Worm (Caenorhabditis elegans) whole organism, mixed stage, embryonic: ENCODE data around the gene F54F2.7.

Experiments
- ces-1 ChIP-seq: fragments of 150-350 bp; optimal IDR thresholded peaks from 2 replicates; lab custom pipeline; 2014; ENCODE audit warnings: missing biosample characterization, missing genetic modification reagents, missing genetic modification characterization
- elt-1 ChIP-seq: sonication (generic microtip); optimal IDR thresholded peaks from 2 replicates; lab custom pipeline; 2017; ENCODE audit warnings: missing genetic modification characterization, mild to moderate bottlenecking, missing compliant biosample characterization, antibody characterized with exemption, moderate library complexity, borderline replicate concordance; ENCODE audit not compliant: insufficient read depth
- elt-3 ChIP-seq: fragments of 150-350 bp; optimal IDR thresholded peaks from 2 replicates; lab custom pipeline; 2014; ENCODE audit warnings: missing biosample characterization, missing genetic modification characterization
- flh-1 ChIP-seq: fragments of 200-800 bp; sonication (Bioruptor generic); optimal IDR thresholded peaks from 2 replicates; lab custom pipeline; 2018; ENCODE audit warnings: mild to moderate bottlenecking, missing genetic modification characterization, moderate library complexity, missing compliant biosample characterization
- ham-2 ChIP-seq: fragments of 200-800 bp; sonication (Bioruptor generic); optimal IDR thresholded peaks from 2 replicates; lab custom pipeline; 2018; ENCODE audit warnings: mild to moderate bottlenecking, missing genetic modification characterization, missing compliant biosample characterization
- nhr-12 ChIP-seq: fragments of 150-350 bp; optimal IDR thresholded peaks from 2 replicates; lab custom pipeline; 2014; ENCODE audit warnings: missing biosample characterization, missing genetic modification characterization
- nhr-2 ChIP-seq: fragments of 150-350 bp; optimal IDR thresholded peaks from 2 replicates; lab custom pipeline; 2014; ENCODE audit warnings: missing biosample characterization, missing genetic modification characterization
- nhr-237 ChIP-seq: fragments of 150-350 bp; optimal IDR thresholded peaks from 2 replicates; lab custom pipeline; 2014; ENCODE audit warnings: missing biosample characterization, missing genetic modification characterization
- nhr-28 ChIP-seq: fragments of 150-350 bp; optimal IDR thresholded peaks from 2 replicates; lab custom pipeline; 2014; ENCODE audit warnings: missing biosample characterization, missing genetic modification characterization
- nhr-76 ChIP-seq: sonication (generic microtip); optimal IDR thresholded peaks from 2 replicates; lab custom pipeline; 2017; ENCODE audit warnings: missing biosample characterization, missing genetic modification characterization
- pha-4 ChIP-seq: fragments of 150-350 bp; optimal IDR thresholded peaks from 2 replicates; lab custom pipeline; 2018; ENCODE audit warnings: missing biosample characterization, missing genetic modification reagents, missing genetic modification characterization
- snpc-4 ChIP-seq: fragments of 150-350 bp; optimal IDR thresholded peaks from 2 replicates; lab custom pipeline; 2014; ENCODE audit warnings: missing biosample characterization, missing genetic modification characterization
- sptf-1 ChIP-seq: sonication (generic microtip); optimal IDR thresholded peaks from 2 replicates; lab custom pipeline; 2017; ENCODE audit warnings: mild to moderate bottlenecking, missing genetic modification characterization, moderate library complexity, missing compliant biosample characterization

ce11 chrIII:8779912-8780311 lies 27.2 kb downstream of the F54F2.7 start, which contains the start of gene K02D10.4:
- TF ChIP-seq nhr-28 (tag; lab: Kevin White, UChicago): no peak
- no peak for TF ChIP-seq snpc-4
- no peak for TF ChIP-seq ces-1
- TF ChIP-seq nhr-76 (tag; lab: Kevin White, UChicago): no peak
- TF ChIP-seq nhr-12: no peak
- no peak for TF ChIP-seq nhr-2 (tag; lab: Kevin White, UChicago)
- no peak for TF ChIP-seq ham-2 (GFP tag; lab: Kevin White, UChicago)
- TF ChIP-seq elt-3 (tag; lab: Kevin White, UChicago): no peak
- no peak for TF ChIP-seq flh-1
- TF ChIP-seq sptf-1 (tag; lab: Kevin White, UChicago): no peak
- TF ChIP-seq nhr-237 (tag; lab: Kevin White, UChicago): no peak
- TF ChIP-seq pha-4 (tag; lab: Kevin White, UChicago): no peak
- TF ChIP-seq elt-1 (tag; lab: Kevin White, UChicago): no peak
